Worm (Caenorhabditis elegans) whole organism, L4 larva: ENCODE data around the gene srx-33.

Experiments used
- D1046.2 ChIP-seq: fragments of 200-800 bp; sonication (Bioruptor generic); IDR thresholded peaks from 2 replicates; pipeline ENCODE4 v1.3.6; 2022; ENCODE audit warnings: missing genetic modification characterization, missing compliant biosample characterization
- F10B5.3 ChIP-seq: sonication (generic microtip); optimal IDR thresholded peaks from 2 replicates; lab custom pipeline; 2016; ENCODE audit warnings: mild to moderate bottlenecking, missing genetic modification characterization, missing compliant biosample characterization
- F26F4.8 ChIP-seq: fragments of 200-800 bp; sonication (Bioruptor generic); conservative IDR thresholded peaks from 2 replicates; pipeline ENCODE4 v1.3.6; 2022; ENCODE audit warnings: missing genetic modification characterization, missing compliant biosample characterization
- F37D6.2 ChIP-seq: sonication (generic microtip); optimal IDR thresholded peaks from 2 replicates; lab custom pipeline; 2016; ENCODE audit warnings: mild to moderate bottlenecking, missing genetic modification characterization, missing compliant biosample characterization
- F44E2.7 ChIP-seq: fragments of 200-800 bp; sonication (Bioruptor generic); IDR thresholded peaks from 2 replicates; pipeline ENCODE4 v2.1.2; 2022; ENCODE audit warnings: missing genetic modification characterization, missing compliant biosample characterization
- T20F7.1 ChIP-seq: fragments of 200-800 bp; sonication (Bioruptor generic); optimal IDR thresholded peaks from 2 replicates; lab custom pipeline; 2018; ENCODE audit warnings: mild to moderate bottlenecking, missing genetic modification characterization, missing compliant biosample characterization
- Y105C5A.15 ChIP-seq: fragments of 200-800 bp; sonication (Bioruptor generic); IDR thresholded peaks from 2 replicates; pipeline ENCODE4 v1.3.6; 2022; ENCODE audit warnings: missing genetic modification characterization, missing compliant biosample characterization
- Y5F2A.4 ChIP-seq: fragments of 200-800 bp; sonication (Bioruptor generic); optimal IDR thresholded peaks from 2 replicates; lab custom pipeline; 2018; ENCODE audit warnings: mild to moderate bottlenecking, missing genetic modification characterization, missing compliant biosample characterization
- Y75B8A.6 ChIP-seq: fragments of 200-800 bp; sonication (Bioruptor generic); IDR thresholded peaks from 2 replicates; pipeline ENCODE4 v1.3.6; 2022; ENCODE audit warnings: missing genetic modification reagents, missing genetic modification characterization, missing compliant biosample characterization
- ZK546.5 ChIP-seq, 2 experiments: sonication (generic microtip); optimal IDR thresholded peaks; 2 replicates each; lab custom pipeline; 2017; ENCODE audit warnings: missing biosample characterization in 2 of 2, missing genetic modification characterization in 2 of 2
- aha-1 ChIP-seq: fragments of 150-350 bp; peaks from one replicate; lab custom pipeline; 2014; ENCODE audit warnings: missing biosample characterization, missing genetic modification characterization
- ama-1 ChIP-seq: fragments of 150-350 bp; optimal IDR thresholded peaks from 2 replicates; lab custom pipeline; 2014; ENCODE audit warnings: inconsistent platforms, mixed read lengths
- ceh-20 ChIP-seq: fragments of 200-800 bp; sonication (Bioruptor generic); IDR thresholded peaks from 2 replicates; pipeline ENCODE4 v1.3.6; 2022; ENCODE audit warnings: missing genetic modification reagents, missing genetic modification characterization, missing compliant biosample characterization
- ceh-32 ChIP-seq: sonication (generic microtip); optimal IDR thresholded peaks from 2 replicates; lab custom pipeline; 2016; ENCODE audit warnings: mild to moderate bottlenecking, missing genetic modification characterization, missing compliant biosample characterization; ENCODE audit not compliant: poor library complexity
- ceh-82 ChIP-seq: sonication (generic microtip); optimal IDR thresholded peaks from 2 replicates; lab custom pipeline; 2017; ENCODE audit warnings: missing biosample characterization, missing genetic modification characterization
- ces-1 ChIP-seq: fragments of 150-350 bp; sonication (generic microtip); optimal IDR thresholded peaks from 4 replicates; lab custom pipeline; 2014; ENCODE audit warnings: missing biosample characterization, missing genetic modification reagents, missing genetic modification characterization
- cey-2 ChIP-seq: sonication (generic microtip); optimal IDR thresholded peaks from 3 replicates; lab custom pipeline; 2017; ENCODE audit warnings: missing genetic modification characterization, mild to moderate bottlenecking, missing compliant biosample characterization, antibody characterized with exemption, borderline replicate concordance; ENCODE audit not compliant: insufficient read depth
- ctbp-1 ChIP-seq: fragments of 200-800 bp; sonication (Bioruptor generic); IDR thresholded peaks from 2 replicates; pipeline ENCODE4 v1.3.6; 2022; ENCODE audit warnings: missing genetic modification reagents, missing genetic modification characterization, missing compliant biosample characterization
- daf-12 ChIP-seq: fragments of 150-350 bp; optimal IDR thresholded peaks from 2 replicates; lab custom pipeline; 2014; ENCODE audit warnings: missing biosample characterization, missing genetic modification reagents, missing genetic modification characterization
- daf-16 ChIP-seq, 3 experiments: sonication (generic microtip); optimal IDR thresholded peaks; 2 replicates each; lab custom pipeline; 2016 to 2017; ENCODE audit warnings: missing genetic modification characterization in 3 of 3, missing genetic modification reagents in 3 of 3, mild to moderate bottlenecking in 2 of 3, missing compliant biosample characterization in 2 of 3, missing biosample characterization in 1 of 3, moderate library complexity in 1 of 3
- daf-19 ChIP-seq: fragments of 200-800 bp; sonication (Bioruptor generic); conservative IDR thresholded peaks from 2 replicates; pipeline ENCODE4 v1.3.6; 2022; ENCODE audit warnings: missing genetic modification characterization, missing compliant biosample characterization
- daf-8 ChIP-seq: fragments of 200-800 bp; sonication (Bioruptor generic); IDR thresholded peaks from 2 replicates; pipeline ENCODE4 v1.3.6; 2022; ENCODE audit warnings: missing genetic modification characterization, missing compliant biosample characterization
- dmd-8 ChIP-seq: fragments of 200-800 bp; sonication (Bioruptor generic); IDR thresholded peaks from 2 replicates; pipeline ENCODE4 v1.3.6; 2022; ENCODE audit warnings: missing genetic modification characterization, missing compliant biosample characterization
- dmd-9 ChIP-seq: fragments of 200-800 bp; sonication (Bioruptor generic); IDR thresholded peaks from 2 replicates; pipeline ENCODE4 v1.3.6; 2022; ENCODE audit warnings: missing genetic modification reagents, missing genetic modification characterization, missing compliant biosample characterization
- dpl-1 ChIP-seq: fragments of 150-350 bp; optimal IDR thresholded peaks from 2 replicates; lab custom pipeline; 2014; ENCODE audit warnings: missing biosample characterization, missing genetic modification reagents, missing genetic modification characterization
- egl-27 ChIP-seq: sonication (generic microtip); optimal IDR thresholded peaks from 3 replicates; lab custom pipeline; 2017; ENCODE audit warnings: missing biosample characterization, missing genetic modification reagents, missing genetic modification characterization
- fkh-10 ChIP-seq: fragments of 150-350 bp; optimal IDR thresholded peaks from 2 replicates; lab custom pipeline; 2014; ENCODE audit warnings: missing biosample characterization, missing genetic modification reagents, missing genetic modification characterization
- hif-1 ChIP-seq, 2 experiments: sonication (generic microtip); optimal IDR thresholded peaks; 2 replicates each; lab custom pipeline; 2016 to 2017; ENCODE audit warnings: missing compliant biosample characterization in 2 of 2, missing genetic modification characterization in 2 of 2, missing genetic modification reagents in 2 of 2, missing genotype in 2 of 2, mild to moderate bottlenecking in 1 of 2
- hlh-11 ChIP-seq: fragments of 200-800 bp; sonication (Bioruptor generic); optimal IDR thresholded peaks from 2 replicates; lab custom pipeline; 2018; ENCODE audit warnings: mild to moderate bottlenecking, missing genetic modification characterization, missing compliant biosample characterization
- hlh-30 ChIP-seq: sonication (generic microtip); optimal IDR thresholded peaks from 2 replicates; lab custom pipeline; 2017; ENCODE audit warnings: antibody characterized with exemption, mild to moderate bottlenecking, missing genetic modification characterization, missing compliant biosample characterization; ENCODE audit not compliant: insufficient read depth
- hmg-1.1 ChIP-seq: fragments of 200-800 bp; sonication (Bioruptor generic); IDR thresholded peaks from 2 replicates; pipeline ENCODE4 v1.3.6; 2022; ENCODE audit warnings: missing genetic modification reagents, missing genetic modification characterization, missing compliant biosample characterization
- jun-1 ChIP-seq: fragments of 150-350 bp; optimal IDR thresholded peaks from 2 replicates; lab custom pipeline; 2014; ENCODE audit warnings: missing biosample characterization, missing genetic modification reagents, missing genetic modification characterization
- lin-1 ChIP-seq: fragments of 200-800 bp; sonication (Bioruptor generic); IDR thresholded peaks from 2 replicates; pipeline ENCODE4 v1.3.6; 2022; ENCODE audit warnings: missing genetic modification reagents, missing genetic modification characterization, missing compliant biosample characterization
- lin-13 ChIP-seq: fragments of 150-350 bp; optimal IDR thresholded peaks from 2 replicates; lab custom pipeline; 2014; ENCODE audit warnings: missing biosample characterization, missing genetic modification reagents, missing genetic modification characterization
- lin-15B ChIP-seq: fragments of 150-350 bp; sonication (generic microtip); optimal IDR thresholded peaks from 3 replicates; lab custom pipeline; 2014; ENCODE audit warnings: missing biosample characterization, missing genetic modification characterization
- lin-39 ChIP-seq: fragments of 150-350 bp; optimal IDR thresholded peaks from 2 replicates; lab custom pipeline; 2014; ENCODE audit warnings: missing biosample characterization, missing genetic modification reagents, missing genetic modification characterization
- lir-3 ChIP-seq: sonication (generic microtip); optimal IDR thresholded peaks from 2 replicates; lab custom pipeline; 2016; ENCODE audit warnings: mild to moderate bottlenecking, missing genetic modification characterization, missing compliant biosample characterization
- mdt-29 ChIP-seq: fragments of 200-800 bp; sonication (Bioruptor generic); IDR thresholded peaks from 2 replicates; pipeline ENCODE4 v1.3.6; 2022; ENCODE audit warnings: missing genetic modification reagents, missing genetic modification characterization, missing compliant biosample characterization
- mes-2 ChIP-seq: sonication (generic microtip); optimal IDR thresholded peaks from 2 replicates; lab custom pipeline; 2016; ENCODE audit warnings: missing genotype, mild to moderate bottlenecking, missing genetic modification characterization, missing compliant biosample characterization; ENCODE audit not compliant: poor library complexity, severe bottlenecking
- mxl-2 ChIP-seq: fragments of 200-800 bp; sonication (Bioruptor generic); conservative IDR thresholded peaks from 2 replicates; pipeline ENCODE4 v1.3.6; 2022; ENCODE audit warnings: missing genetic modification reagents, missing genetic modification characterization, missing compliant biosample characterization
- mxl-3 ChIP-seq: fragments of 200-800 bp; sonication (Bioruptor generic); optimal IDR thresholded peaks from 2 replicates; lab custom pipeline; 2018; ENCODE audit warnings: mild to moderate bottlenecking, missing genetic modification characterization, missing compliant biosample characterization
- nhr-102 ChIP-seq: sonication (generic microtip); optimal IDR thresholded peaks from 2 replicates; lab custom pipeline; 2016; ENCODE audit warnings: mild to moderate bottlenecking, missing genetic modification characterization, moderate library complexity, missing compliant biosample characterization
- nhr-76 ChIP-seq: fragments of 150-350 bp; optimal IDR thresholded peaks from 2 replicates; lab custom pipeline; 2014; ENCODE audit warnings: missing biosample characterization, missing genetic modification characterization
- php-3 ChIP-seq: fragments of 200-800 bp; sonication (Bioruptor generic); IDR thresholded peaks from 2 replicates; pipeline ENCODE4 v1.3.6; 2022; ENCODE audit warnings: missing genetic modification reagents, missing genetic modification characterization, missing compliant biosample characterization
- snpc-4 ChIP-seq: fragments of 150-350 bp; optimal IDR thresholded peaks from 2 replicates; lab custom pipeline; 2014; ENCODE audit warnings: missing biosample characterization, missing genetic modification characterization
- spr-3 ChIP-seq: fragments of 200-800 bp; sonication (Bioruptor generic); optimal IDR thresholded peaks from 2 replicates; lab custom pipeline; 2018; ENCODE audit warnings: mild to moderate bottlenecking, missing genetic modification characterization, missing compliant biosample characterization
- unc-130 ChIP-seq: sonication (generic microtip); optimal IDR thresholded peaks from 2 replicates; lab custom pipeline; 2016; ENCODE audit warnings: missing genetic modification reagents, missing genetic modification characterization, missing compliant biosample characterization
- zfp-2 ChIP-seq: sonication (generic microtip); optimal IDR thresholded peaks from 2 replicates; lab custom pipeline; 2016; ENCODE audit warnings: mild to moderate bottlenecking, missing genetic modification characterization, missing compliant biosample characterization
- zip-11 ChIP-seq: fragments of 200-800 bp; sonication (Bioruptor generic); IDR thresholded peaks from 2 replicates; pipeline ENCODE4 v1.3.6; 2022; ENCODE audit warnings: missing genetic modification characterization, missing compliant biosample characterization
- ztf-11 ChIP-seq: fragments of 150-350 bp; optimal IDR thresholded peaks from 2 replicates; lab custom pipeline; 2014; ENCODE audit warnings: missing biosample characterization, missing genetic modification characterization

srx-33 gene

ce11 chrV:7093720-7094401 lies 24.8 kb downstream of the srx-33 start, which contains the start of gene nhr-135 (continued):
- TF ChIP-seq D1046.2 (no peak), ztf-11 (tag; lab: Kevin White, UChicago) (no peak), lin-15B (tag; lab: Kevin White, UChicago) (no peak), ZK546.5 (tag; optimal IDR thresholded peaks at IDR 0.05; lab: Kevin White, UChicago) (no peak), zfp-2 (tag; lab: Kevin White, UChicago) (no peak), jun-1 (tag; lab: Kevin White, UChicago) (no peak), snpc-4 (tag; lab: Kevin White, UChicago) (no peak), F26F4.8 (no peak), ctbp-1 (GFP tag; lab: Robert Waterston, UW) (0 out of 2 replicates have a peak, but pooled peaks have one; percentile 33), nhr-76 (tag; lab: Kevin White, UChicago) (peak; percentile 7), lir-3 (tag; lab: Kevin White, UChicago) (no peak), hlh-30 (tag; lab: Kevin White, UChicago) (peak; percentile 90), dmd-9 (no peak), nhr-102 (tag; lab: Kevin White, UChicago) (peak; percentile 90), ama-1 (no peak), egl-27 (tag; lab: Kevin White, UChicago) (no peak), dpl-1 (GFP tag; lab: Kevin White, UChicago) (no peak), fkh-10 (GFP tag; lab: Kevin White, UChicago) (no peak), hif-1 (tag; optimal IDR thresholded peaks at IDR 0.05; lab: Kevin White, UChicago) (peak; percentile 26 to 95), Y105C5A.15 (GFP tag; lab: Robert Waterston, UW) (no peak), F10B5.3 (tag; lab: Kevin White, UChicago) (no peak), F44E2.7 (GFP tag; lab: Robert Waterston, UW) (no peak), zip-11 (GFP tag; lab: Robert Waterston, UW) (no peak), T20F7.1 (GFP tag; lab: Kevin White, UChicago) (no peak), daf-12 (tag; lab: Kevin White, UChicago) (no peak), ceh-20 (GFP tag; lab: Robert Waterston, UW) (no peak), mes-2 (tag; lab: Kevin White, UChicago) (peak; percentile 57), lin-13 (GFP tag; lab: Kevin White, UChicago) (no peak), mdt-29 (no peak), lin-1 (GFP tag; lab: Robert Waterston, UW) (peak; percentile 62; the same call in 1 of the 2 replicates), ceh-82 (tag; lab: Kevin White, UChicago) (no peak), daf-19 (GFP tag; lab: Robert Waterston, UW) (no peak), hmg-1.1 (no peak), aha-1 (tag; lab: Kevin White, UChicago) (peak; percentile 98), hlh-11 (tag; lab: Kevin White, UChicago) (peak; percentile 93), Y5F2A.4 (GFP tag; lab: Kevin White, UChicago) (no peak), lin-39 (tag; lab: Kevin White, UChicago) (no peak), daf-16 (GFP tag; optimal IDR thresholded peaks at IDR 0.05; lab: Kevin White, UChicago) (peak in 1 of 2 experiments; percentile 7), daf-16 (tag; optimal IDR thresholded peaks at IDR 0.05; lab: Kevin White, UChicago) (peak; percentile 84), ces-1 (no peak), php-3 (0 out of 2 replicates have a peak, but pooled peaks have one; percentile 37), cey-2 (peak; percentile 5), ceh-32 (tag; lab: Kevin White, UChicago) (no peak), Y75B8A.6 (no peak), F37D6.2 (tag; lab: Kevin White, UChicago) (no peak), mxl-3 (peak; percentile 87), unc-130 (GFP tag; lab: Kevin White, UChicago) (no peak), daf-8 (GFP tag; lab: Robert Waterston, UW) (no peak), spr-3 (GFP tag; lab: Kevin White, UChicago) (no peak), mxl-2 (no peak), dmd-8 (GFP tag; lab: Robert Waterston, UW) (no peak)
